Worm (Caenorhabditis elegans) whole organism, L3 larva: ENCODE measurements around the gene nduv-2.
A peak's percentile ranks its signal among the peaks of the same experiment; 100 is the strongest.

ENCODE experiments used
- ama-1 ChIP-seq: fragments of 150-350 bp; optimal IDR thresholded peaks from 2 replicates; lab custom pipeline; 2018
- ceh-9 ChIP-seq: sonication (generic microtip); optimal IDR thresholded peaks from 2 replicates; lab custom pipeline; 2018; ENCODE audit warnings: missing biosample characterization, missing genetic modification characterization
- elt-1 ChIP-seq: fragments of 150-350 bp; optimal IDR thresholded peaks from 2 replicates; lab custom pipeline; 2014; ENCODE audit warnings: missing biosample characterization, missing genetic modification characterization
- nhr-43 ChIP-seq: sonication (generic microtip); optimal IDR thresholded peaks from 2 replicates; lab custom pipeline; 2016; ENCODE audit warnings: mild to moderate bottlenecking, missing genetic modification characterization, missing compliant biosample characterization; ENCODE audit not compliant: poor library complexity, severe bottlenecking
- pha-4 ChIP-seq: fragments of 150-350 bp; optimal IDR thresholded peaks from 2 replicates; lab custom pipeline; 2014; ENCODE audit warnings: missing biosample characterization, missing genetic modification reagents, missing genetic modification characterization
- skn-1 ChIP-seq: fragments of 150-350 bp; optimal IDR thresholded peaks from 2 replicates; lab custom pipeline; 2014; ENCODE audit warnings: missing biosample characterization, missing genetic modification characterization
- zag-1 ChIP-seq: fragments of 150-350 bp; optimal IDR thresholded peaks from 2 replicates; lab custom pipeline; 2014; ENCODE audit warnings: missing biosample characterization, missing genetic modification characterization

nduv-2 gene

DNA sequence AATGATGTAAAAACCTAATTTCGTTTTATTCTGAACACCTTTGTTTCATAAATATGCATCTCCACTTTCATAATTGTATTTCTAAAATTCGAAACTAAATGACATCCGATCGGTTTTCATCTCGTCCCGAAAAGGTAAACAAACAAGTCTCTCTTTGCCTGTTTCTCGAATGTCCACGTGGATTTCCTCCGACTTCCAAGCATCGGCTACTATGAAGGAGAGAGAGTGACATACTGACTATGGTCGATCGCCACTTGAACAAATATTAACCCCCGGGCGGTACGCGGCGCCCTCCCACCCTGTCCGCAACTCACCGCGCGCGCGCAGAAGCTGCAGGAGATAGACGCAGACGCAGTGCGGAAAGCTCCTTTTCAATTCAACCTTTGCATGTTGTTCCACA is 49.5 kb downstream of the nduv-2 start:
- TF ChIP-seq ama-1 (no peak), zag-1 (tag; lab: Kevin White, UChicago) (no peak), elt-1 (tag; lab: Kevin White, UChicago) (no peak), pha-4 (tag; lab: Kevin White, UChicago) (peak; percentile 75), ceh-9 (tag; lab: Kevin White, UChicago) (no peak), skn-1 (tag; lab: Kevin White, UChicago) (no peak), nhr-43 (tag; lab: Kevin White, UChicago) (no peak)
